Fruit fly (Drosophila melanogaster) whole organism, embryonic: ENCODE data around the gene stumps.
A peak's percentile ranks its signal among the peaks of the same experiment; 100 is the strongest.

Experiments
- Asciz ChIP-seq: fragments of 200-800 bp; sonication (Bioruptor generic); optimal IDR thresholded peaks from 2 replicates; lab custom pipeline; 2017; ENCODE audit warnings: missing biosample characterization, mild to moderate bottlenecking, missing genetic modification characterization, missing genetic modification reagents
- Bdp1 ChIP-seq: fragments of 200-800 bp; sonication (Bioruptor generic); optimal IDR thresholded peaks from 3 replicates; lab custom pipeline; 2016; ENCODE audit warnings: missing biosample characterization, missing genetic modification characterization
- CG1024 ChIP-seq: fragments of 200-800 bp; sonication (Bioruptor generic); IDR thresholded peaks from 2 replicates; pipeline ENCODE4 v1.3.6; 2022; ENCODE audit warnings: missing biosample characterization, missing genetic modification characterization
- CG10267 ChIP-seq: fragments of 200-800 bp; sonication (Bioruptor generic); optimal IDR thresholded peaks from 2 replicates; lab custom pipeline; 2018; ENCODE audit warnings: missing biosample characterization, mild to moderate bottlenecking, missing genetic modification characterization, moderate library complexity
- CG10462 ChIP-seq: fragments of 200-800 bp; sonication (Bioruptor generic); optimal IDR thresholded peaks from 2 replicates; lab custom pipeline; 2016; ENCODE audit warnings: missing biosample characterization, missing genetic modification characterization
- CG10543 ChIP-seq: fragments of 200-800 bp; sonication (Bioruptor generic); optimal IDR thresholded peaks from 3 replicates; lab custom pipeline; 2017; ENCODE audit warnings: missing biosample characterization, mild to moderate bottlenecking, missing genetic modification characterization, moderate library complexity
- CG11695 ChIP-seq: fragments of 200-800 bp; sonication (Bioruptor generic); IDR thresholded peaks from 3 replicates; pipeline ENCODE4 v1.3.6; 2022; ENCODE audit warnings: missing biosample characterization, missing genetic modification characterization
- CG11696 ChIP-seq: fragments of 200-800 bp; sonication (Bioruptor generic); IDR thresholded peaks from 2 replicates; pipeline ENCODE4 v1.3.6; 2022; ENCODE audit warnings: missing biosample characterization, missing genetic modification characterization
- CG12769 ChIP-seq: fragments of 200-800 bp; sonication (Bioruptor generic); optimal IDR thresholded peaks from 2 replicates; lab custom pipeline; 2019; ENCODE audit warnings: missing biosample characterization, mild to moderate bottlenecking, missing genetic modification characterization, moderate library complexity
- CG13296 ChIP-seq: fragments of 200-800 bp; sonication (Bioruptor generic); optimal IDR thresholded peaks from 3 replicates; lab custom pipeline; 2018; ENCODE audit warnings: missing biosample characterization, mild to moderate bottlenecking, missing genetic modification characterization
- CG1603 ChIP-seq: fragments of 200-800 bp; sonication (Bioruptor generic); optimal IDR thresholded peaks from 2 replicates; lab custom pipeline; 2019; ENCODE audit warnings: missing biosample characterization, mild to moderate bottlenecking, missing genetic modification characterization, moderate library complexity
- CG18599 ChIP-seq: fragments of 200-800 bp; sonication (Bioruptor generic); optimal IDR thresholded peaks from 3 replicates; lab custom pipeline; 2017; ENCODE audit warnings: missing biosample characterization, missing genetic modification characterization, mild to moderate bottlenecking, moderate library complexity, missing genetic modification reagents
- CG30403 ChIP-seq: fragments of 200-800 bp; sonication (Bioruptor generic); optimal IDR thresholded peaks from 3 replicates; lab custom pipeline; 2016; ENCODE audit warnings: missing biosample characterization, missing genetic modification characterization
- CG3065 ChIP-seq: fragments of 200-800 bp; sonication (Bioruptor generic); optimal IDR thresholded peaks from 2 replicates; lab custom pipeline; 2016; ENCODE audit warnings: missing biosample characterization, missing genetic modification characterization
- CG4854 ChIP-seq: fragments of 200-800 bp; sonication (Bioruptor generic); optimal IDR thresholded peaks from 2 replicates; lab custom pipeline; 2016; ENCODE audit warnings: missing biosample characterization, missing genetic modification characterization, inconsistent platforms
- CG7372 ChIP-seq: fragments of 200-800 bp; sonication (Bioruptor generic); IDR thresholded peaks from 2 replicates; pipeline ENCODE4 v1.3.6; 2022; ENCODE audit warnings: missing biosample characterization, missing genetic modification characterization
- CG8089 ChIP-seq: fragments of 200-800 bp; sonication (Bioruptor generic); optimal IDR thresholded peaks from 3 replicates; lab custom pipeline; 2016; ENCODE audit warnings: missing biosample characterization, missing genetic modification characterization
- Chrac-16 ChIP-seq: fragments of 200-800 bp; sonication (Bioruptor generic); optimal IDR thresholded peaks from 3 replicates; lab custom pipeline; 2016; ENCODE audit warnings: missing biosample characterization, missing genetic modification characterization
- D19A ChIP-seq: fragments of 200-800 bp; optimal IDR thresholded peaks from 3 replicates; lab custom pipeline; 2019; ENCODE audit warnings: missing biosample characterization, mild to moderate bottlenecking, missing genetic modification characterization, moderate library complexity
- Dip2 ChIP-seq: fragments of 200-800 bp; sonication (Bioruptor generic); IDR thresholded peaks from 2 replicates; pipeline ENCODE4 v1.3.6; 2022; ENCODE audit warnings: missing biosample characterization, missing genetic modification characterization
- Doc3 ChIP-seq: fragments of 200-800 bp; sonication (Bioruptor generic); IDR thresholded peaks from 3 replicates; pipeline ENCODE4 v1.3.6; 2022; ENCODE audit warnings: missing biosample characterization, missing genetic modification characterization; ENCODE audit not compliant: partially characterized antibody
- E2f2 ChIP-seq: fragments of 200-800 bp; sonication (Bioruptor generic); IDR thresholded peaks from 2 replicates; pipeline ENCODE4 v1.3.6; 2022; ENCODE audit warnings: missing biosample characterization, missing genetic modification characterization
- Fer1 ChIP-seq: fragments of 200-800 bp; sonication (Bioruptor generic); optimal IDR thresholded peaks from 2 replicates; lab custom pipeline; 2017; ENCODE audit warnings: missing biosample characterization, mild to moderate bottlenecking, missing genetic modification characterization
- HLH4C ChIP-seq: fragments of 200-800 bp; sonication (Bioruptor generic); IDR thresholded peaks from 3 replicates; pipeline ENCODE4 v1.3.6; 2022; ENCODE audit warnings: missing biosample characterization, missing genetic modification characterization; ENCODE audit not compliant: partially characterized antibody
- Ravus ChIP-seq: fragments of 200-800 bp; sonication (Bioruptor generic); IDR thresholded peaks from 2 replicates; pipeline ENCODE4 v1.3.6; 2022; ENCODE audit warnings: missing biosample characterization, missing genetic modification characterization
- Rfx ChIP-seq: fragments of 200-800 bp; sonication (Bioruptor generic); IDR thresholded peaks from 2 replicates; pipeline ENCODE4 v1.3.6; 2022; ENCODE audit warnings: missing biosample characterization, missing genetic modification characterization
- Usf ChIP-seq: fragments of 200-800 bp; sonication (Bioruptor generic); optimal IDR thresholded peaks from 2 replicates; lab custom pipeline; 2017; ENCODE audit warnings: missing genotype, missing biosample characterization, missing genetic modification characterization
- ara ChIP-seq: fragments of 200-800 bp; sonication (Bioruptor generic); IDR thresholded peaks from 2 replicates; pipeline ENCODE4 v1.3.6; 2022; ENCODE audit warnings: missing biosample characterization, missing genetic modification characterization
- ash1 ChIP-seq: fragments of 200-800 bp; sonication (Bioruptor generic); optimal IDR thresholded peaks from 2 replicates; lab custom pipeline; 2018; ENCODE audit warnings: missing biosample characterization, mild to moderate bottlenecking, missing genetic modification characterization
- br ChIP-seq: fragments of >200 bp; optimal IDR thresholded peaks from 2 replicates; lab custom pipeline; 2017
- cato ChIP-seq: fragments of 200-800 bp; sonication (Bioruptor generic); optimal IDR thresholded peaks from 2 replicates; lab custom pipeline; 2016; ENCODE audit warnings: missing biosample characterization, missing genetic modification characterization, borderline replicate concordance
- cwo ChIP-seq: fragments of 200-800 bp; sonication (Bioruptor generic); optimal IDR thresholded peaks from 3 replicates; lab custom pipeline; 2017; ENCODE audit warnings: missing biosample characterization, missing genetic modification characterization, mild to moderate bottlenecking, moderate library complexity, missing genetic modification reagents
- dmrt11E ChIP-seq: fragments of 200-800 bp; sonication (Bioruptor generic); optimal IDR thresholded peaks from 3 replicates; lab custom pipeline; 2018; ENCODE audit warnings: missing biosample characterization, mild to moderate bottlenecking, missing genetic modification characterization, moderate library complexity
- fd64A ChIP-seq: fragments of 200-800 bp; sonication (Bioruptor generic); optimal IDR thresholded peaks from 3 replicates; lab custom pipeline; 2018; ENCODE audit warnings: missing biosample characterization, mild to moderate bottlenecking, missing genetic modification characterization
- fd96Cb ChIP-seq: fragments of 200-800 bp; sonication (Bioruptor generic); optimal IDR thresholded peaks from 2 replicates; lab custom pipeline; 2018; ENCODE audit warnings: missing biosample characterization, mild to moderate bottlenecking, missing genetic modification characterization, moderate library complexity
- gt ChIP-seq: fragments of 200-800 bp; sonication (Bioruptor generic); IDR thresholded peaks from 2 replicates; pipeline ENCODE4 v1.3.6; 2022; ENCODE audit warnings: missing biosample characterization, missing genetic modification characterization
- hth ChIP-seq: fragments of >200 bp; optimal IDR thresholded peaks from 2 replicates; lab custom pipeline; 2017; ENCODE audit warnings: inconsistent platforms
- klu ChIP-seq: fragments of 200-800 bp; sonication (Bioruptor generic); IDR thresholded peaks from 2 replicates; pipeline ENCODE4 v1.3.6; 2022; ENCODE audit warnings: missing biosample characterization, missing genetic modification characterization
- nmo ChIP-seq: fragments of 200-800 bp; sonication (Bioruptor generic); optimal IDR thresholded peaks from 2 replicates; lab custom pipeline; 2018; ENCODE audit warnings: missing biosample characterization, mild to moderate bottlenecking, missing genetic modification characterization, moderate library complexity
- otp ChIP-seq: fragments of 200-800 bp; sonication (Bioruptor generic); IDR thresholded peaks from 3 replicates; pipeline ENCODE4, ENCODE4 v1.3.6; 2022; ENCODE audit warnings: missing biosample characterization, missing genetic modification characterization
- p53 ChIP-seq: fragments of 200-800 bp; sonication (Bioruptor generic); optimal IDR thresholded peaks from 2 replicates; lab custom pipeline; 2016; ENCODE audit warnings: missing biosample characterization, missing genetic modification characterization
- pb ChIP-seq: fragments of 200-800 bp; sonication (Bioruptor generic); optimal IDR thresholded peaks from 3 replicates; lab custom pipeline; 2016; ENCODE audit warnings: missing biosample characterization, missing genetic modification characterization
- pita ChIP-seq: fragments of 200-800 bp; sonication (Bioruptor generic); optimal IDR thresholded peaks from 2 replicates; lab custom pipeline; 2017; ENCODE audit warnings: missing biosample characterization, mild to moderate bottlenecking, missing genetic modification characterization
- psq ChIP-seq: fragments of 200-800 bp; sonication (Bioruptor generic); optimal IDR thresholded peaks from 2 replicates; lab custom pipeline; 2017; ENCODE audit warnings: missing biosample characterization, missing genetic modification characterization
- pum ChIP-seq: fragments of 200-800 bp; sonication (Bioruptor generic); optimal IDR thresholded peaks from 2 replicates; lab custom pipeline; 2016; ENCODE audit warnings: missing biosample characterization, missing genetic modification characterization
- row ChIP-seq: fragments of 200-800 bp; sonication (Bioruptor generic); IDR thresholded peaks from 3 replicates; pipeline ENCODE4 v1.3.6; 2022; ENCODE audit warnings: missing biosample characterization, missing genetic modification characterization
- schlank ChIP-seq: fragments of 200-800 bp; sonication (Bioruptor generic); optimal IDR thresholded peaks from 2 replicates; lab custom pipeline; 2018; ENCODE audit warnings: missing biosample characterization, mild to moderate bottlenecking, missing genetic modification characterization
- sna ChIP-seq: fragments of 200-800 bp; sonication (Bioruptor generic); IDR thresholded peaks from 2 replicates; pipeline ENCODE4 v1.3.6; 2022; ENCODE audit warnings: missing biosample characterization, missing genetic modification characterization; ENCODE audit not compliant: partially characterized antibody
- trh ChIP-seq: fragments of 200-800 bp; sonication (Bioruptor generic); optimal IDR thresholded peaks from 2 replicates; lab custom pipeline; 2016; ENCODE audit warnings: missing biosample characterization, missing genetic modification characterization
- zfh2 ChIP-seq: fragments of 200-800 bp; sonication (Bioruptor generic); optimal IDR thresholded peaks from 2 replicates; lab custom pipeline; 2016; ENCODE audit warnings: missing biosample characterization, missing genetic modification characterization

The stumps gene

DNA sequence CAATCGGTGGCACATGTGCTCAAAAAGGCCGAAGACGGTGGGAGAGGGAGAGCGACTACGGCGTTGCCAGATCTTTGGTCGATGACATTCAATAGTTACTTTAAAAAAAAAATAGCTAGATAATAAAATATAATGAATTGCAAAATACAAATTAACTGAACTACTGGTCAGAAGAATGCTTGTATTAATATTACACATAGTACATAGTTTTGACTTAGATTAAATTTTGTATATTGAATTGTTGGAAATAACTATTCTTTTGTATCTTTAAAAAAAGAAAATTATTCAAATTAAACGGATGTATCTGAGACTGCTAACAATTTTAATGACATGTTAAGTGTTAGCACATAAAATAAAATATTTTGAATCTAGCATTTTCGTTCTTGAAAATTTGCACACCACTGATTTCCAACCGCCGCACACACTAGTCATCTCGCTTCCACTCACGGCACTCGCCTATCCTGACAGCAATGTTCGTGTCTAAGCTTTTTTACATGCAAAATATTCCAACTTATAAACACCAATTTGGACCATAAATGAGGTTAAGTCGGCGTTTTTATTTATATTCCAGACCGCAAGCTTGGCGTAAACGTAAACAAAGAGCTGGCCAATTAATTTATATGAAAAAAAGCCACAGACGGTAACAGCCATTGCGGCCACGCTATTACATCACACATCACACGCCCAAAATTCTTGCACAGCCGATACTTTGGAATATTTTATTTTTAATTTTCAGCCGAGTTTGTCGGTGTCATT lies 1.9 kb upstream of the stumps start (continued):
- TF ChIP-seq cato (GFP tag; lab: Kevin White, UChicago) (peak; percentile 74), row (GFP tag; lab: Robert Waterston, UW) (peak; percentile 80), CG11695 (GFP tag; lab: Robert Waterston, UW) (peak; percentile 51; the same call in 2 of the 3 replicates), cwo (GFP tag; lab: Kevin White, UChicago) (peak; percentile 71), schlank (tag; lab: Kevin White, UChicago) (no peak), nmo (GFP tag; lab: Kevin White, UChicago) (peak; percentile 86), br (lab: Kevin White, UChicago) (no peak), Usf (GFP tag; lab: Kevin White, UChicago) (peak; percentile 30), klu (GFP tag; lab: Robert Waterston, UW) (peak; percentile 74), CG7372 (0 out of 2 replicates have a peak, but pooled peaks have one; percentile 17), Fer1 (GFP tag; lab: Kevin White, UChicago) (peak; percentile 73), CG3065 (peak; percentile 37), CG10543 (GFP tag; lab: Kevin White, UChicago) (peak; percentile 74), D19A (tag; lab: Kevin White, UChicago) (peak; percentile 72), HLH4C (no peak), fd96Cb (tag; lab: Kevin White, UChicago) (peak; percentile 76), CG4854 (GFP tag; lab: Kevin White, UChicago) (no peak), Rfx (GFP tag; lab: Robert Waterston, UW) (peak; percentile 70), pb (no peak), trh (GFP tag; lab: Kevin White, UChicago) (peak; percentile 44), hth (lab: Kevin White, UChicago) (no peak), CG13296 (peak; percentile 65), Doc3 (0 out of 3 replicates have a peak, but pooled peaks have one; percentile 28), CG30403 (peak; percentile 91), zfh2 (GFP tag; lab: Kevin White, UChicago) (peak; percentile 61), pum (GFP tag; lab: Kevin White, UChicago) (peak; percentile 44), CG8089 (GFP tag; lab: Kevin White, UChicago) (peak; percentile 49), p53 (GFP tag; lab: Kevin White, UChicago) (no peak), gt (GFP tag; lab: Robert Waterston, UW) (no peak), CG1024 (GFP tag; lab: Robert Waterston, UW) (no peak; the same call in 1 of the 2 replicates), psq (GFP tag; lab: Kevin White, UChicago) (peak; percentile 92), Dip2 (GFP tag; lab: Robert Waterston, UW) (no peak), Chrac-16 (peak; percentile 62), ash1 (no peak), sna (GFP tag; lab: Robert Waterston, UW) (no peak), CG11696 (no peak), otp (GFP tag; lab: Robert Waterston, UW) (0 out of 3 replicates have a peak, but pooled peaks have one; percentile 17), pita (GFP tag; lab: Kevin White, UChicago) (no peak), CG10462 (GFP tag; lab: Kevin White, UChicago) (peak; percentile 60), ara (GFP tag; lab: Robert Waterston, UW) (0 out of 2 replicates have a peak, but pooled peaks have one; percentile 11), Bdp1 (peak; percentile 30), fd64A (GFP tag; lab: Kevin White, UChicago) (no peak), dmrt11E (tag; lab: Kevin White, UChicago) (peak; percentile 71), CG12769 (tag; lab: Kevin White, UChicago) (no peak), Asciz (GFP tag; lab: Kevin White, UChicago) (peak; percentile 54), CG18599 (GFP tag; lab: Kevin White, UChicago) (peak; percentile 84), Ravus (GFP tag; lab: Robert Waterston, UW) (no peak), CG10267 (tag; lab: Kevin White, UChicago) (peak; percentile 78), E2f2 (no peak), CG1603 (tag; lab: Kevin White, UChicago) (peak; percentile 16)
